Fruit fly (Drosophila melanogaster) whole organism, embryonic: ENCODE results near the gene hiro.

Experiments
- CG18764 ChIP-seq: fragments of 200-800 bp; sonication (Bioruptor generic); optimal IDR thresholded peaks from 3 replicates; lab custom pipeline; 2016; ENCODE audit warnings: missing biosample characterization, missing genetic modification characterization
- eyg ChIP-seq: fragments of 200-800 bp; sonication (Bioruptor generic); optimal IDR thresholded peaks from 3 replicates; lab custom pipeline; 2016; ENCODE audit warnings: missing biosample characterization, missing genetic modification characterization
- odd ChIP-seq: fragments of 200-800 bp; sonication (Bioruptor generic); optimal IDR thresholded peaks from 2 replicates; lab custom pipeline; 2017; ENCODE audit warnings: missing biosample characterization, mild to moderate bottlenecking, missing genetic modification characterization

DNA sequence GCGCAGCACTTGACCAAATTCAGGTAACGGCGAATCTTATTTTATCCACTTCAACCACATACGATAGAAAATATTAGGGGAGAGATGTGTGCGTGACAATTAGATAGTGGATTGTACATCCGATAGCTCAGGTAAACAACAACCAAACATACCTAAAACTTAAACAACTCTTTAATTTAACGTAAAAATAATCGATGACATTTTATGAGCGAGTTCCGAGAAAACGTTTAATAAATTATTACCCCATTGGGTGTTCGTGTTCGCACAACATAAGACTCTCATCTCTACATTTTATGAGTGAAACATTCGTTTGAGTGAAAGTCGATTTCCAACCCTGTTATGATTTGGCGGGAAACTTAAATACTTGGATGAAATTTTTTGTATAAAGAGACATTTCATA lies 7.5 kb downstream of the hiro start, which contains the start of gene CG17129:
- TF ChIP-seq eyg (GFP tag; lab: Kevin White, UChicago) (peak; percentile 65), odd (GFP tag; lab: Kevin White, UChicago) (no peak), CG18764 (GFP tag; lab: Kevin White, UChicago) (peak; percentile 61)
